Worm (Caenorhabditis elegans) whole organism, L1 larva: ENCODE measurements around the gene C25G4.8.

Source experiments
- ceh-88 ChIP-seq: fragments of 200-800 bp; sonication (Bioruptor generic); IDR thresholded peaks from 2 replicates; pipeline ENCODE4 v1.3.6; 2022; ENCODE audit warnings: missing genetic modification characterization, missing compliant biosample characterization
- hlh-17 ChIP-seq: fragments of 200-800 bp; sonication (Bioruptor generic); optimal IDR thresholded peaks from 2 replicates; lab custom pipeline; 2018; ENCODE audit warnings: missing genetic modification characterization, mild to moderate bottlenecking, missing compliant biosample characterization, moderate library complexity, borderline replicate concordance
- lin-13 ChIP-seq: fragments of 150-350 bp; optimal IDR thresholded peaks from 2 replicates; lab custom pipeline; 2014; ENCODE audit warnings: missing biosample characterization, missing genetic modification reagents, missing genetic modification characterization
- lin-39 ChIP-seq: fragments of 150-350 bp; optimal IDR thresholded peaks from 2 replicates; lab custom pipeline; 2014; ENCODE audit warnings: missing biosample characterization, missing genetic modification reagents, missing genetic modification characterization
- nhr-11 ChIP-seq: fragments of 150-350 bp; optimal IDR thresholded peaks from 2 replicates; lab custom pipeline; 2014; ENCODE audit warnings: missing biosample characterization, missing genetic modification characterization
- nhr-19 ChIP-seq: fragments of 200-800 bp; sonication (Bioruptor generic); conservative IDR thresholded peaks from 2 replicates; pipeline ENCODE4 v1.3.6; 2022; ENCODE audit warnings: missing genetic modification characterization, missing compliant biosample characterization
- pag-3 ChIP-seq: sonication (generic microtip); optimal IDR thresholded peaks from 2 replicates; lab custom pipeline; 2017; ENCODE audit warnings: missing genetic modification characterization, mild to moderate bottlenecking, missing compliant biosample characterization, antibody characterized with exemption, borderline replicate concordance; ENCODE audit not compliant: insufficient read depth
- sptf-1 ChIP-seq: fragments of 150-350 bp; optimal IDR thresholded peaks from 2 replicates; lab custom pipeline; 2014; ENCODE audit warnings: missing biosample characterization, missing genetic modification characterization
- unc-62 ChIP-seq: fragments of 150-350 bp; optimal IDR thresholded peaks from 2 replicates; lab custom pipeline; 2014; ENCODE audit warnings: missing biosample characterization, missing genetic modification reagents, missing genetic modification characterization

ce11 chrIV:12431755-12432154, 31.5 kb downstream of the C25G4.8 start:
- TF ChIP-seq lin-39 (tag; lab: Kevin White, UChicago) = no peak
- no peak for TF ChIP-seq nhr-11 (tag; lab: Kevin White, UChicago)
- no peak for TF ChIP-seq unc-62 (GFP tag; lab: Kevin White, UChicago)
- no peak for TF ChIP-seq lin-13 (GFP tag; lab: Kevin White, UChicago)
- TF ChIP-seq pag-3 (tag; lab: Kevin White, UChicago) = no peak
- TF ChIP-seq sptf-1 (tag; lab: Kevin White, UChicago) = no peak
- TF ChIP-seq hlh-17 (GFP tag; lab: Kevin White, UChicago) = no peak
- TF ChIP-seq nhr-19 = no peak
- TF ChIP-seq ceh-88 (GFP tag; lab: Robert Waterston, UW) = no peak
